Fruit fly (Drosophila melanogaster) whole organism, prepupa: Measurements from ENCODE around the gene snRNP-U1-70K.

Experiments
- Blimp-1 ChIP-seq: fragments of 200-800 bp; sonication (Bioruptor generic); optimal IDR thresholded peaks from 3 replicates; lab custom pipeline; 2017; ENCODE audit warnings: missing biosample characterization, missing genetic modification characterization, mild to moderate bottlenecking, moderate library complexity, missing genetic modification reagents
- CG10631 ChIP-seq: fragments of 200-800 bp; sonication (Bioruptor generic); optimal IDR thresholded peaks from 2 replicates; lab custom pipeline; 2016; ENCODE audit warnings: missing biosample characterization, missing genetic modification characterization
- CG10669 ChIP-seq: fragments of 200-800 bp; sonication (Bioruptor generic); optimal IDR thresholded peaks from 3 replicates; lab custom pipeline; 2018; ENCODE audit warnings: missing biosample characterization, mild to moderate bottlenecking, missing genetic modification characterization, moderate library complexity
- CG11294 ChIP-seq: fragments of 200-800 bp; sonication (Bioruptor generic); IDR thresholded peaks from 2 replicates; pipeline ENCODE4 v1.3.6; 2022; ENCODE audit warnings: missing biosample characterization, missing genetic modification characterization
- CG11762 ChIP-seq: fragments of 200-800 bp; sonication (Bioruptor generic); optimal IDR thresholded peaks from 3 replicates; lab custom pipeline; 2016; ENCODE audit warnings: missing biosample characterization, missing genetic modification characterization; ENCODE audit not compliant: insufficient read depth
- CG15336 ChIP-seq: fragments of 200-800 bp; sonication (Bioruptor generic); IDR thresholded peaks from 2 replicates; pipeline ENCODE4 v1.3.6; 2022; ENCODE audit warnings: missing biosample characterization, missing genetic modification characterization
- CG16779 ChIP-seq: fragments of 200-800 bp; sonication (Bioruptor generic); optimal IDR thresholded peaks from 3 replicates; lab custom pipeline; 2017; ENCODE audit warnings: missing biosample characterization, mild to moderate bottlenecking, missing genetic modification characterization
- CG3032 ChIP-seq: fragments of 200-800 bp; optimal IDR thresholded peaks from 2 replicates; lab custom pipeline; 2019; ENCODE audit warnings: missing biosample characterization, mild to moderate bottlenecking, missing genetic modification characterization, moderate library complexity
- CG31627 ChIP-seq: fragments of 200-800 bp; sonication (Bioruptor generic); optimal IDR thresholded peaks from 3 replicates; lab custom pipeline; 2016; ENCODE audit warnings: missing biosample characterization, missing genetic modification characterization
- CG34406 ChIP-seq: fragments of 200-800 bp; sonication (Bioruptor generic); optimal IDR thresholded peaks from 3 replicates; lab custom pipeline; 2016; ENCODE audit warnings: missing biosample characterization, missing genetic modification characterization
- CG4318 ChIP-seq: fragments of 200-800 bp; sonication (Bioruptor generic); optimal IDR thresholded peaks from 3 replicates; lab custom pipeline; 2017; ENCODE audit warnings: missing biosample characterization, mild to moderate bottlenecking, missing genetic modification characterization
- CG6163 ChIP-seq: fragments of 200-800 bp; sonication (Bioruptor generic); IDR thresholded peaks from 3 replicates; pipeline ENCODE4 v1.3.6; 2022; ENCODE audit warnings: missing biosample characterization, missing genetic modification characterization
- CG6276 ChIP-seq: fragments of 200-800 bp; sonication (Bioruptor generic); optimal IDR thresholded peaks from 2 replicates; lab custom pipeline; 2017; ENCODE audit warnings: missing biosample characterization, mild to moderate bottlenecking, missing genetic modification characterization
- CG6792 ChIP-seq: fragments of 200-800 bp; sonication (Bioruptor generic); optimal IDR thresholded peaks from 3 replicates; lab custom pipeline; 2016; ENCODE audit warnings: missing biosample characterization, missing genetic modification characterization
- CG6808 ChIP-seq: fragments of 200-800 bp; sonication (Bioruptor generic); optimal IDR thresholded peaks from 3 replicates; lab custom pipeline; 2017; ENCODE audit warnings: missing biosample characterization, missing genetic modification characterization, mild to moderate bottlenecking, moderate library complexity, missing genetic modification reagents
- CG6854 ChIP-seq: fragments of 200-800 bp; sonication (Bioruptor generic); optimal IDR thresholded peaks from 2 replicates; lab custom pipeline; 2017; ENCODE audit warnings: missing biosample characterization, mild to moderate bottlenecking, missing genetic modification characterization
- CG7368 ChIP-seq: fragments of 200-800 bp; sonication (Bioruptor generic); optimal IDR thresholded peaks from 3 replicates; lab custom pipeline; 2016; ENCODE audit warnings: missing biosample characterization, missing genetic modification characterization
- CG8119 ChIP-seq: fragments of 200-800 bp; sonication (Bioruptor generic); IDR thresholded peaks from 3 replicates; pipeline ENCODE4 v1.3.6; 2022; ENCODE audit warnings: missing biosample characterization, missing genetic modification characterization
- CG8319 ChIP-seq: fragments of 200-800 bp; sonication (Bioruptor generic); optimal IDR thresholded peaks from 3 replicates; lab custom pipeline; 2016; ENCODE audit warnings: missing biosample characterization, missing genetic modification characterization
- CG8632 ChIP-seq: fragments of 200-800 bp; sonication (Bioruptor generic); optimal IDR thresholded peaks from 3 replicates; lab custom pipeline; 2016; ENCODE audit warnings: missing biosample characterization, missing genetic modification characterization
- CG9139 ChIP-seq: fragments of 200-800 bp; sonication (Bioruptor generic); optimal IDR thresholded peaks from 3 replicates; lab custom pipeline; 2017; ENCODE audit warnings: missing biosample characterization, mild to moderate bottlenecking, missing genetic modification characterization
- Eip75B ChIP-seq: fragments of 200-800 bp; sonication (Bioruptor generic); optimal IDR thresholded peaks from 3 replicates; lab custom pipeline; 2016; ENCODE audit warnings: missing biosample characterization, missing genetic modification characterization
- Eip78C ChIP-seq: fragments of 200-800 bp; sonication (Bioruptor generic); peaks from one replicate; lab custom pipeline; 2016; ENCODE audit warnings: missing biosample characterization, missing genetic modification characterization
- Eip93F ChIP-seq: fragments of 200-800 bp; sonication (Bioruptor generic); optimal IDR thresholded peaks from 2 replicates; lab custom pipeline; 2016; ENCODE audit warnings: missing biosample characterization, mild to moderate bottlenecking, missing genetic modification characterization
- Ets21C ChIP-seq: fragments of 200-800 bp; sonication (Bioruptor generic); optimal IDR thresholded peaks from 3 replicates; lab custom pipeline; 2016; ENCODE audit warnings: missing biosample characterization, missing genetic modification characterization
- Ets96B ChIP-seq: fragments of 200-800 bp; optimal IDR thresholded peaks from 2 replicates; lab custom pipeline; 2019; ENCODE audit warnings: missing biosample characterization, mild to moderate bottlenecking, missing genetic modification characterization, moderate library complexity
- Gug ChIP-seq: fragments of 200-800 bp; sonication (Bioruptor generic); IDR thresholded peaks from 2 replicates; pipeline ENCODE4 v1.3.6; 2022; ENCODE audit warnings: missing biosample characterization, missing genetic modification characterization
- Hr38 ChIP-seq: sonication (Bioruptor generic); optimal IDR thresholded peaks from 2 replicates; lab custom pipeline; 2016; ENCODE audit warnings: missing biosample characterization, missing genetic modification characterization
- Hr39 ChIP-seq: fragments of 200-800 bp; sonication (Bioruptor generic); optimal IDR thresholded peaks from 2 replicates; lab custom pipeline; 2016; ENCODE audit warnings: missing biosample characterization, missing genetic modification characterization
- Hr4 ChIP-seq: fragments of 200-800 bp; sonication (Bioruptor generic); optimal IDR thresholded peaks from 3 replicates; lab custom pipeline; 2016; ENCODE audit warnings: missing biosample characterization, missing genetic modification characterization
- Lpt ChIP-seq: fragments of 200-800 bp; sonication (Bioruptor generic); optimal IDR thresholded peaks from 3 replicates; lab custom pipeline; 2016; ENCODE audit warnings: missing biosample characterization, missing genetic modification characterization
- Met ChIP-seq: fragments of 200-800 bp; sonication (Bioruptor generic); optimal IDR thresholded peaks from 3 replicates; lab custom pipeline; 2016; ENCODE audit warnings: missing biosample characterization, missing genetic modification characterization
- OdsH ChIP-seq: fragments of 200-800 bp; sonication (Bioruptor generic); optimal IDR thresholded peaks from 3 replicates; lab custom pipeline; 2016; ENCODE audit warnings: missing biosample characterization, missing genetic modification characterization
- Sox102F ChIP-seq: fragments of 200-800 bp; sonication (Bioruptor generic); optimal IDR thresholded peaks from 2 replicates; lab custom pipeline; 2016; ENCODE audit warnings: missing biosample characterization, mild to moderate bottlenecking, missing genetic modification characterization
- Sox14 ChIP-seq: fragments of 200-800 bp; sonication (Bioruptor generic); optimal IDR thresholded peaks from 3 replicates; lab custom pipeline; 2016; ENCODE audit warnings: missing biosample characterization, missing genetic modification characterization
- Sox15 ChIP-seq: fragments of 200-800 bp; sonication (Bioruptor generic); optimal IDR thresholded peaks from 3 replicates; lab custom pipeline; 2016; ENCODE audit warnings: missing biosample characterization, missing genetic modification characterization
- achi ChIP-seq: fragments of 200-800 bp; sonication (Bioruptor generic); optimal IDR thresholded peaks from 3 replicates; lab custom pipeline; 2016; ENCODE audit warnings: missing biosample characterization, missing genetic modification characterization
- acj6 ChIP-seq: fragments of 200-800 bp; sonication (Bioruptor generic); optimal IDR thresholded peaks from 3 replicates; lab custom pipeline; 2016; ENCODE audit warnings: missing biosample characterization, missing genetic modification characterization
- cyc ChIP-seq: fragments of 200-800 bp; sonication (Bioruptor generic); optimal IDR thresholded peaks from 3 replicates; lab custom pipeline; 2016; ENCODE audit warnings: missing biosample characterization, missing genetic modification characterization
- dac ChIP-seq: fragments of 200-800 bp; sonication (Bioruptor generic); optimal IDR thresholded peaks from 2 replicates; lab custom pipeline; 2017; ENCODE audit warnings: missing biosample characterization, mild to moderate bottlenecking, missing genetic modification characterization
- dsx ChIP-seq: fragments of 200-800 bp; optimal IDR thresholded peaks from 3 replicates; lab custom pipeline; 2019; ENCODE audit warnings: missing biosample characterization, mild to moderate bottlenecking, missing genetic modification characterization, moderate library complexity; ENCODE audit not compliant: poor library complexity, severe bottlenecking
- eg ChIP-seq: fragments of 200-800 bp; sonication (Bioruptor generic); IDR thresholded peaks from 3 replicates; pipeline ENCODE4 v1.3.6; 2022; ENCODE audit warnings: missing biosample characterization, missing genetic modification characterization
- esn ChIP-seq: fragments of 200-800 bp; sonication (Bioruptor generic); optimal IDR thresholded peaks from 2 replicates; lab custom pipeline; 2016; ENCODE audit warnings: missing biosample characterization, mild to moderate bottlenecking, missing genetic modification characterization, moderate library complexity
- fd59A ChIP-seq: fragments of 200-800 bp; sonication (Bioruptor generic); optimal IDR thresholded peaks from 2 replicates; lab custom pipeline; 2017; ENCODE audit warnings: missing biosample characterization, mild to moderate bottlenecking, missing genetic modification characterization, missing genetic modification reagents
- fkh ChIP-seq: fragments of 200-800 bp; sonication (Bioruptor generic); optimal IDR thresholded peaks from 3 replicates; lab custom pipeline; 2017; ENCODE audit warnings: missing biosample characterization, mild to moderate bottlenecking, missing genetic modification characterization, moderate library complexity
- lz ChIP-seq: fragments of 200-800 bp; sonication (Bioruptor generic); optimal IDR thresholded peaks from 3 replicates; lab custom pipeline; 2016; ENCODE audit warnings: missing biosample characterization, missing genetic modification characterization
- pdm3 ChIP-seq: fragments of 200-800 bp; sonication (Bioruptor generic); optimal IDR thresholded peaks from 3 replicates; lab custom pipeline; 2016; ENCODE audit warnings: missing biosample characterization, missing genetic modification characterization
- salr ChIP-seq, 2 experiments: fragments of 200-800 bp; sonication (Bioruptor generic); optimal IDR thresholded peaks; 3 replicates each; lab custom pipeline; 2016 to 2018; ENCODE audit warnings: missing biosample characterization in 2 of 2, missing genetic modification characterization in 2 of 2, mild to moderate bottlenecking in 1 of 2
- spab ChIP-seq: fragments of 200-800 bp; sonication (Bioruptor generic); optimal IDR thresholded peaks from 2 replicates; lab custom pipeline; 2017; ENCODE audit warnings: missing biosample characterization, mild to moderate bottlenecking, missing genetic modification characterization, missing genetic modification reagents
- svp ChIP-seq: fragments of 200-800 bp; sonication (Bioruptor generic); peaks from one replicate; lab custom pipeline; 2016; ENCODE audit warnings: missing biosample characterization, missing genetic modification characterization
- topi ChIP-seq: fragments of 200-800 bp; sonication (Bioruptor generic); optimal IDR thresholded peaks from 3 replicates; lab custom pipeline; 2016; ENCODE audit warnings: missing biosample characterization, missing genetic modification characterization
- vri ChIP-seq: fragments of 200-800 bp; sonication (Bioruptor generic); optimal IDR thresholded peaks from 3 replicates; lab custom pipeline; 2016; ENCODE audit warnings: missing biosample characterization, mild to moderate bottlenecking, missing genetic modification characterization

The snRNP-U1-70K gene

DNA sequence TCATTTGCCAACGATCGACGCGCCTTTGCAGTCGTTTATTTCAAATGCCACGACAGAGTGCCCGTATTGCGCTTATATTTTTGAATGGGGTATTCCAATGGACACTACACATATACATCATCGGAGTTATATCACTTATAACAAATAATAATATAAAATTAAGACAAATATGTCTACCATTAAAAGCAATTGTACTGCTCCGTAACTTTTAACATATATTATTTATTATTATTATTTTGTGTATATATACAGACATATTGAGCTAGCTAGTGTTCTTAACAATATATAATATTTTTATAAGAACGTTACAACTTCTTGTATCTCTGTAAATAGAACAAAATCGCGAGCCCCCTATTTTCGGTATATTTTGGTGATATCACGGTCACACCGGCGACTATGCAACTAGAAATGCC, 7.5 kb downstream of the snRNP-U1-70K start, which contains the start of the genes sip2 and Coprox:
sip2 (minus strand) TSS at position 53 of the 413 bp plus-strand sequence.
Coprox (plus strand) TSS at position 400 of the 413 bp plus-strand sequence.
- TF ChIP-seq CG6808 (GFP tag; lab: Kevin White, UChicago): no peak
- peak; percentile 58 for TF ChIP-seq esn (GFP tag; lab: Kevin White, UChicago)
- TF ChIP-seq fkh (GFP tag; lab: Kevin White, UChicago): peak; percentile 83
- TF ChIP-seq Gug (GFP tag; lab: Robert Waterston, UW): peak; percentile 22; the same call in 1 of the 2 replicates
- peak; percentile 84 for TF ChIP-seq CG10631 (GFP tag; lab: Kevin White, UChicago)
- TF ChIP-seq CG15336 (GFP tag; lab: Robert Waterston, UW): no peak; the same call in 1 of the 2 replicates
- TF ChIP-seq eg: peak; percentile 77
- no peak for TF ChIP-seq CG8319
- TF ChIP-seq CG4318: no peak
- TF ChIP-seq Lpt (GFP tag; lab: Kevin White, UChicago): no peak
- TF ChIP-seq Eip78C (GFP tag; lab: Kevin White, UChicago): peak; percentile 56
- TF ChIP-seq CG31627: peak; percentile 5
- no peak for TF ChIP-seq topi (GFP tag; lab: Kevin White, UChicago)
- peak; percentile 15 for TF ChIP-seq lz (GFP tag; lab: Kevin White, UChicago)
- TF ChIP-seq fd59A (GFP tag; lab: Kevin White, UChicago): no peak
- peak; percentile 13 for TF ChIP-seq Eip93F (GFP tag; lab: Kevin White, UChicago)
- no peak for TF ChIP-seq Eip75B (GFP tag; lab: Kevin White, UChicago)
- TF ChIP-seq spab (GFP tag; lab: Kevin White, UChicago): no peak
- TF ChIP-seq CG16779 (tag; lab: Kevin White, UChicago): no peak
- TF ChIP-seq CG11294 (GFP tag; lab: Robert Waterston, UW): no peak
- no peak for TF ChIP-seq CG7368
- TF ChIP-seq Hr4 (GFP tag; lab: Kevin White, UChicago): no peak
- TF ChIP-seq cyc (GFP tag; lab: Kevin White, UChicago): peak; percentile 34
- TF ChIP-seq CG6854: no peak
- no peak for TF ChIP-seq Sox102F (GFP tag; lab: Kevin White, UChicago)
- no peak for TF ChIP-seq Blimp-1 (GFP tag; lab: Kevin White, UChicago)
- TF ChIP-seq Ets96B (tag; lab: Kevin White, UChicago): no peak
- TF ChIP-seq Hr38 (GFP tag; lab: Kevin White, UChicago): no peak
- no peak for TF ChIP-seq CG6276
- no peak for TF ChIP-seq CG9139
- no peak for TF ChIP-seq svp (GFP tag; lab: Kevin White, UChicago)
- peak; percentile 16 for TF ChIP-seq Sox15 (GFP tag; lab: Kevin White, UChicago)
- TF ChIP-seq OdsH (GFP tag; lab: Kevin White, UChicago): no peak
- TF ChIP-seq CG6792 (GFP tag; lab: Kevin White, UChicago): peak; percentile 30
- TF ChIP-seq Met (GFP tag; lab: Kevin White, UChicago): no peak
- TF ChIP-seq CG10669 (GFP tag; lab: Kevin White, UChicago): no peak
- no peak for TF ChIP-seq dac (GFP tag; lab: Kevin White, UChicago)
- TF ChIP-seq acj6: no peak
- TF ChIP-seq CG34406 (GFP tag; lab: Kevin White, UChicago): no peak
- TF ChIP-seq Hr39 (GFP tag; lab: Kevin White, UChicago): no peak
- no peak for TF ChIP-seq salr (GFP tag; optimal IDR thresholded peaks at IDR 0.05; lab: Kevin White, UChicago)
- TF ChIP-seq pdm3 (GFP tag; lab: Kevin White, UChicago): no peak
- TF ChIP-seq CG8119 (GFP tag; lab: Robert Waterston, UW): peak; percentile 54; the same call in 1 of the 3 replicates
- TF ChIP-seq CG11762 (GFP tag; lab: Kevin White, UChicago): no peak
- TF ChIP-seq dsx: peak; percentile 70
- no peak for TF ChIP-seq CG8632 (GFP tag; lab: Kevin White, UChicago)
- TF ChIP-seq Sox14 (GFP tag; lab: Kevin White, UChicago): no peak
- peak; percentile 34 for TF ChIP-seq vri (GFP tag; lab: Kevin White, UChicago)
- TF ChIP-seq achi: no peak
- TF ChIP-seq CG3032: peak; percentile 77
- peak; percentile 48; the same call in 1 of the 3 replicates for TF ChIP-seq CG6163 (GFP tag; lab: Robert Waterston, UW)
- TF ChIP-seq Ets21C (GFP tag; lab: Kevin White, UChicago): no peak
